Worm (Caenorhabditis elegans) whole organism, L3 larva: ENCODE measurements around the gene exos-2.

Source experiments
- ZK546.5 ChIP-seq: sonication (generic microtip); optimal IDR thresholded peaks from 2 replicates; lab custom pipeline; 2017; ENCODE audit warnings: missing biosample characterization, missing genetic modification characterization
- aly-2 ChIP-seq: fragments of 150-350 bp; optimal IDR thresholded peaks from 2 replicates; lab custom pipeline; 2014; ENCODE audit warnings: missing biosample characterization, missing genetic modification characterization
- ama-1 ChIP-seq: fragments of 150-350 bp; optimal IDR thresholded peaks from 2 replicates; lab custom pipeline; 2018
- ceh-16 ChIP-seq: sonication (generic microtip); optimal IDR thresholded peaks from 2 replicates; lab custom pipeline; 2017; ENCODE audit warnings: missing biosample characterization, missing genetic modification characterization
- ceh-28 ChIP-seq: fragments of 150-350 bp; optimal IDR thresholded peaks from 2 replicates; lab custom pipeline; 2014; ENCODE audit warnings: missing biosample characterization, missing genetic modification reagents, missing genetic modification characterization
- ceh-82 ChIP-seq: fragments of 150-350 bp; optimal IDR thresholded peaks from 2 replicates; lab custom pipeline; 2014; ENCODE audit warnings: missing biosample characterization, missing genetic modification characterization
- ceh-9 ChIP-seq: sonication (generic microtip); optimal IDR thresholded peaks from 2 replicates; lab custom pipeline; 2018; ENCODE audit warnings: missing biosample characterization, missing genetic modification characterization
- egl-27 ChIP-seq: sonication (generic microtip); optimal IDR thresholded peaks from 4 replicates; lab custom pipeline; 2017; ENCODE audit warnings: missing biosample characterization, missing genetic modification reagents, missing genetic modification characterization
- elt-1 ChIP-seq: fragments of 150-350 bp; optimal IDR thresholded peaks from 2 replicates; lab custom pipeline; 2014; ENCODE audit warnings: missing biosample characterization, missing genetic modification characterization
- elt-2 ChIP-seq: sonication (generic microtip); optimal IDR thresholded peaks from 2 replicates; lab custom pipeline; 2016; ENCODE audit warnings: missing genetic modification reagents, mild to moderate bottlenecking, missing genetic modification characterization, missing compliant biosample characterization
- elt-3 ChIP-seq, 3 experiments: fragments of 150-350 bp in 1 of 3; sonication (generic microtip) in 2 of 3; optimal IDR thresholded peaks; 2 replicates in 2 of 3; 4 replicates in 1 of 3; lab custom pipeline; 2014 to 2017; ENCODE audit warnings: missing biosample characterization in 3 of 3, missing genetic modification characterization in 3 of 3
- eor-1 ChIP-seq, 2 experiments: fragments of 150-350 bp; optimal IDR thresholded peaks; 2 replicates each; lab custom pipeline; 2014 to 2018; ENCODE audit warnings: missing biosample characterization in 2 of 2, missing genetic modification characterization in 2 of 2
- fkh-10 ChIP-seq: sonication (generic microtip); optimal IDR thresholded peaks from 2 replicates; lab custom pipeline; 2017; ENCODE audit warnings: missing biosample characterization, missing genetic modification reagents, missing genetic modification characterization
- fos-1 ChIP-seq: fragments of 150-350 bp; optimal IDR thresholded peaks from 2 replicates; lab custom pipeline; 2014; ENCODE audit warnings: missing biosample characterization, missing genetic modification characterization
- hmg-11 ChIP-seq: sonication (generic microtip); optimal IDR thresholded peaks from 2 replicates; lab custom pipeline; 2016; ENCODE audit warnings: missing genetic modification characterization, missing compliant biosample characterization
- lin-15B ChIP-seq: fragments of 150-350 bp; optimal IDR thresholded peaks from 2 replicates; lab custom pipeline; 2014; ENCODE audit warnings: missing biosample characterization, missing genetic modification characterization
- lin-39 ChIP-seq: fragments of 150-350 bp; optimal IDR thresholded peaks from 2 replicates; lab custom pipeline; 2018; ENCODE audit warnings: missing biosample characterization, missing genetic modification reagents, missing genetic modification characterization
- mdl-1 ChIP-seq: fragments of 150-350 bp; optimal IDR thresholded peaks from 2 replicates; lab custom pipeline; 2014; ENCODE audit warnings: missing biosample characterization, missing genetic modification characterization
- mml-1 ChIP-seq: fragments of 150-350 bp; sonication (generic microtip); optimal IDR thresholded peaks from 3 replicates; lab custom pipeline; 2014; ENCODE audit warnings: missing biosample characterization, missing genetic modification characterization
- nhr-11 ChIP-seq: fragments of 150-350 bp; optimal IDR thresholded peaks from 2 replicates; lab custom pipeline; 2014; ENCODE audit warnings: missing biosample characterization, missing genetic modification characterization
- nhr-23 ChIP-seq: fragments of 150-350 bp; optimal IDR thresholded peaks from 2 replicates; lab custom pipeline; 2014; ENCODE audit warnings: missing biosample characterization, missing genetic modification reagents, missing genetic modification characterization
- nhr-67 ChIP-seq: fragments of 150-350 bp; optimal IDR thresholded peaks from 2 replicates; lab custom pipeline; 2014; ENCODE audit warnings: missing biosample characterization, missing genetic modification characterization
- pha-4 ChIP-seq: fragments of 150-350 bp; optimal IDR thresholded peaks from 2 replicates; lab custom pipeline; 2014; ENCODE audit warnings: missing biosample characterization, missing genetic modification reagents, missing genetic modification characterization
- pqm-1 ChIP-seq: fragments of 150-350 bp; optimal IDR thresholded peaks from 2 replicates; lab custom pipeline; 2017; ENCODE audit warnings: missing biosample characterization, missing genetic modification characterization, inconsistent platforms
- skn-1 ChIP-seq: fragments of 150-350 bp; optimal IDR thresholded peaks from 2 replicates; lab custom pipeline; 2014; ENCODE audit warnings: missing biosample characterization, missing genetic modification characterization
- snpc-4 ChIP-seq: fragments of 150-350 bp; optimal IDR thresholded peaks from 2 replicates; lab custom pipeline; 2014; ENCODE audit warnings: missing biosample characterization, missing genetic modification characterization
- tbx-2 ChIP-seq: sonication (generic microtip); optimal IDR thresholded peaks from 2 replicates; lab custom pipeline; 2016; ENCODE audit warnings: mild to moderate bottlenecking, missing genetic modification characterization, missing compliant biosample characterization
- unc-39 ChIP-seq: sonication (generic microtip); optimal IDR thresholded peaks from 4 replicates; lab custom pipeline; 2017; ENCODE audit warnings: missing biosample characterization, missing genetic modification characterization
- ztf-11 ChIP-seq: fragments of 150-350 bp; optimal IDR thresholded peaks from 2 replicates; lab custom pipeline; 2014; ENCODE audit warnings: missing biosample characterization, missing genetic modification characterization
- ztf-4 ChIP-seq: fragments of 150-350 bp; optimal IDR thresholded peaks from 2 replicates; lab custom pipeline; 2014; ENCODE audit warnings: missing biosample characterization, missing genetic modification characterization

Gene exos-2

DNA sequence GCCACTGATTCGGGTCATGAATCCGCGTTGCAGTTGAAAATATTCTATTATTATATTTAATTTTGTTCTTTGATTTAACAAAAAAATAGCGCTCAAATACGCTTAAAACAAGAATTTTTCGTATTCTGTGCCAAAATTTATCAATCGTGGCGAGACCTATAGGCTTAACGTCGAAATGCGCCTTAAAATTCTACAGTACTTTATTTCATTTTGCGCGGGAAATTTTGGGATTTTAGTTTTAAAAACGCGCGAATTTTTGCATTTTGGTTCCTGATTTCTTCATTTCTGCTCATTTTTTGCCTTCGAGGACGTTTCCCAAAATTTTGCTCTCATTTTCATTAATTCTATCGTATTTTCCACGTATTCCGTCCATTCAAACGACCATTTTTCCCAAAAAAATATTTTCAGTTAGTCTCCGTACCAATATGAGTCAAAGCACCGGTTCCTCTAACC lies 5.9 kb downstream of the exos-2 start, which contains the start of gene puf-11:
TSS of gene puf-11 (plus strand) at position 403 of the 453 bp plus-strand sequence.
- no peak for TF ChIP-seq fkh-10 (GFP tag; lab: Kevin White, UChicago)

DNA sequence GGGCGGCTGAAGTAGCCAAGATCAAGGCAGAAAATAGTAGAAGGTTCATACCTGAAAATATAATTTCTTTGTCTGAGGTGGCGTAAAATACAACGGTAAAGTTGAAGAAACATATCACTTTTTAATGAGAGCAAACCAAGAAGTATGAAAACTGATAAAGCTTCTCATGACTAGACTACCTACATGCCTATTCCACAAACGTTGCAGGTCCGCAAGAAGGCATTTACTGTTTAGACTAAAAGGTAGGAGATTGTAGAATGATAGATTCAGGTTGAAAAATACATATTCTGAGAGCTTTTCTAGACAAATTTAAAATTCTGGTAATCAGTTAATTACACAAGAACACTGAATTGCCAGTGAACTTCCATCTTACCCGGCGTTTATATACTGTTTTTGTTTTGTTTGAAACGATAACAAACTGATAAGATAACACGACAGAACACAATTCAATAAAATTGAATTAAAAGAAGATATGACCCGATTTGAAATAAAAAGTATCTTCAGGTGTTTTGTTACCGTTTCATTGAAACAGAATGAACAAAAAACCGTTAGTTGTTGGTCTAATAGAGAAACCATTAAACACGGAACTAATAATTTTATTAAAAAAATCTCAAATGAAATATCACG lies 10.9 kb downstream of the exos-2 start, which contains the start of gene acp-6:
TSS of gene acp-6 (minus strand) at position 51 of the 627 bp plus-strand sequence.
- TF ChIP-seq nhr-11 (tag; lab: Kevin White, UChicago), result no peak
- TF ChIP-seq skn-1 (tag; lab: Kevin White, UChicago), result no peak
- TF ChIP-seq nhr-23 (tag; lab: Kevin White, UChicago), result peak; percentile 32
- TF ChIP-seq nhr-67 (tag; lab: Kevin White, UChicago), result no peak
- TF ChIP-seq aly-2, result no peak
- no peak for TF ChIP-seq ZK546.5 (tag; lab: Kevin White, UChicago)
- TF ChIP-seq elt-3 (tag; optimal IDR thresholded peaks at IDR 0.05; lab: Kevin White, UChicago), result peak in 1 of 3 experiments; percentile 63
- no peak for TF ChIP-seq ztf-4 (tag; lab: Kevin White, UChicago)
- TF ChIP-seq ceh-82 (tag; lab: Kevin White, UChicago), result no peak
- TF ChIP-seq tbx-2 (tag; lab: Kevin White, UChicago), result no peak
- TF ChIP-seq mdl-1 (tag; lab: Kevin White, UChicago), result no peak
- TF ChIP-seq ceh-16 (tag; lab: Kevin White, UChicago), result no peak
- TF ChIP-seq elt-1 (tag; lab: Kevin White, UChicago), result no peak
- no peak for TF ChIP-seq mml-1 (tag; lab: Kevin White, UChicago)

DNA sequence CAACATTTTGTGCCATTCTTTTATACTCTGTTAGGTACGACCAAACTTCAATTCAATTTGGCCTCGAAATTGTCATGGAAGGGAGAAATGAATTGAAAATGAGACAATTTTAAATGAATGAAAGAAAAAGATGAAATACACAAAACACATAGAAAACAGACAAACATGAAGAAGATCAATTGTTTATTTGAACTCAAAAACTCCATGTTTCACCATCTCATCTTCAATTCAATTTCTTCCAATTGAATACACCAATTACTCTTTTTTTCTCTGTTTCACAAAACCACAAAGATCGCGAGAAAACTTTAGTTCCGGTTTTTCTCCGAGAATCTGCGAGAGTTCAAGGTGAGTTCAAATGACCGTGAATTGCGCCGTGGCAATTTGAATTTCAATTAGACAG lies 11.9 kb downstream of the exos-2 start:
- TF ChIP-seq ztf-4 (tag; lab: Kevin White, UChicago) (no peak), pha-4 (tag; lab: Kevin White, UChicago) (no peak), ZK546.5 (tag; lab: Kevin White, UChicago) (no peak), ceh-9 (tag; lab: Kevin White, UChicago) (no peak), ztf-11 (no peak), ama-1 (lab: Kevin White, UChicago) (no peak)

DNA sequence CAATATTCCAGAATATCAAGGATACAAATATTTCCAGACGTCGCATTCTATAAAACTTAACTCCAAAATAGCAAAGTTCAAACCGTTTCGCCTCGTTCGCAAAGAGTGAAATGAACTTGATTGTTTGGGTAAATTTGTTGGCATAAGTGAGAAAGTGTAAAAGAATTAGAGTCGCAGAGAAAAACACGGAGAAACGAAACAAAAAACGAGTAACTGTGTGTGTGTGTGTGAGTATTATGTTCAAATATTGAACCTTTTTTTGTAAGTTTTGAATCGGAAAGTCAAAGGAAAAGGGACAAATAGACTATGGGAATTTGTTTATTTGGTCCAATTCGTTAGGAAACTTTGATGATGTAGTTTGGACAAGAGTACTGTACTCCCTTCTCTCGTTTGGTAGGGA lies 16.3 kb downstream of the exos-2 start, which contains the start of gene acp-7:
TSS of gene acp-7 (minus strand) at position 101 of the 400 bp plus-strand sequence.
- TF ChIP-seq pha-4 (tag; lab: Kevin White, UChicago) (peak; percentile 73), nhr-67 (tag; lab: Kevin White, UChicago) (no peak)
- TF ChIP-seq, all 47 proteins: peak for 1

DNA sequence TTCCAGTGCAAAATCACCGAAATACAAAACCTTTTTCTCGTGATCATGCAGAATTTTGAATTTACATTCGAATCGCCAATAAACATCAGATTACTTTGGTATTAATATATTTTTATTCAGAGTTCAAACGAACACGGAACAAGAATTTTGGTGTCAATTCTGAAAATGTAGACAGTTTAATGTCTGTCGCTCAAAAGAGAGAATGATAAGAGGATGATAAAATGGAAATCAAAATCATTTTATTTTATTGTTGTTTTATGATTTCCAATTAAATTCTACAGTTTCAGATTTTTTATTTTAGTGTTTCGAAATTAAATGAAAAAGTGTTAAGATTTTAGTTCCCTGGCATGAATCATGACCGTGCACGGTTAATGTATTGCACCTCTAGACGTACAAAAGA lies 17.1 kb downstream of the exos-2 start:
- TF ChIP-seq ceh-28 (tag; lab: Kevin White, UChicago) (no peak), elt-2 (tag; lab: Kevin White, UChicago) (peak; percentile 73), pqm-1 (tag; lab: Kevin White, UChicago) (peak; percentile 61), lin-15B (tag; lab: Kevin White, UChicago) (no peak), egl-27 (no peak), lin-39 (tag; lab: Kevin White, UChicago) (no peak), hmg-11 (tag; lab: Kevin White, UChicago) (no peak), snpc-4 (tag; lab: Kevin White, UChicago) (peak; percentile 21), eor-1 (tag; optimal IDR thresholded peaks at IDR 0.05; lab: Kevin White, UChicago) (no peak), mml-1 (tag; lab: Kevin White, UChicago) (no peak)

DNA sequence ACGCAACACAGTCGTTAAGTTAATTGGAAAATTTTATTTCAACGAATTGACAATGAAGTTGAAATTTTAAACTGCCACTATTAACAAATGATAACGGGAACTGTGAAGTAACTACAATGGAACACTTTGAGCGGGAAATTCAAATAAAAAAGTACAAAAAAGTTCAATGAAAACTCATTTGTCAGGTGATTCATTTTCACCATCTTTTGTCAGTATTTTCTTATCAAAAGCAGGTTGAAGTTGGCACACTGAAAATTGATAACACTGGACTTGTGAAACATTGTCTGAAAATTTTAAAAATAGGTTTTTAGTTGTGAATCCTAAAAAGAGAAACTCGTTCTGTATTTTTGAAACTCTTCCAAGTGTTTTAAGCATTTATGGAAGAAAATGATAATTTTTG lies 18.1 kb downstream of the exos-2 start:
- no peak for TF ChIP-seq mml-1 (tag; lab: Kevin White, UChicago)
- no peak for TF ChIP-seq fos-1 (tag; lab: Kevin White, UChicago)
- TF ChIP-seq elt-2 (tag; lab: Kevin White, UChicago), result peak; percentile 79
- peak; percentile 36 for TF ChIP-seq pha-4 (tag; lab: Kevin White, UChicago)
- peak; percentile 85 for TF ChIP-seq pqm-1 (tag; lab: Kevin White, UChicago)
- no peak for TF ChIP-seq unc-39 (tag; lab: Kevin White, UChicago)
